Worm (Caenorhabditis elegans): Measurements from ENCODE around the gene nep-25.

- TF ChIP-seq pes-1 (GFP tag; IDR thresholded peaks at IDR 0.05) (no peak), F13C5.2 (tag; optimal IDR thresholded peaks at IDR 0.05) (no peak), B0310.2 (tag; optimal IDR thresholded peaks at IDR 0.05) (no peak), ceh-36 (tag; optimal IDR thresholded peaks at IDR 0.05) (no peak), tbx-37 (GFP tag; conservative IDR thresholded peaks at IDR 0.05) (no peak), hmbx-1 (tag; optimal IDR thresholded peaks at IDR 0.05) (no peak), flt-1 (GFP tag; IDR thresholded peaks at IDR 0.05) (no peak), ceh-13 (GFP tag; optimal IDR thresholded peaks at IDR 0.05) (no peak), ama-1 (optimal IDR thresholded peaks at IDR 0.05) (no peak), scrt-1 (GFP tag; IDR thresholded peaks at IDR 0.05) (no peak)
Observed at ce11 chrII:5865405-5866308, 23.6 kb downstream of the nep-25 start, which contains the start of gene F55C12.19.
